Worm (Caenorhabditis elegans): ENCODE measurements around the gene str-20.

ce11 chrV:723895-724352 is 32.3 kb upstream of the str-20 start, which contains the start of gene fbxb-72:
- TF ChIP-seq tbx-11 (GFP tag; IDR thresholded peaks at IDR 0.05) = no peak
- TF ChIP-seq aly-1 (tag; optimal IDR thresholded peaks at IDR 0.05) = no peak
- TF ChIP-seq ets-7 (tag; optimal IDR thresholded peaks at IDR 0.05) = no peak

Data from whole organism, early embryonic.